Worm (Caenorhabditis elegans): ENCODE data around the gene F17C11.22.
A peak's percentile ranks its signal among the peaks of the same experiment; 100 is the strongest.

The F17C11.22 gene

ce11 chrV:10967594-10968273 lies 2.2 kb downstream of the F17C11.22 start (continued):
- TF ChIP-seq hmg-1.1 (GFP tag; IDR thresholded peaks at IDR 0.05) (no peak), pqm-1 (tag; optimal IDR thresholded peaks at IDR 0.05) (no peak), lin-38 (GFP tag; IDR thresholded peaks at IDR 0.05) (no peak), tag-97 (GFP tag; IDR thresholded peaks at IDR 0.05) (no peak), Y48G9A.11 (GFP tag; IDR thresholded peaks at IDR 0.05) (0 out of 2 replicates have a peak, but pooled peaks have one; percentile 42), nhr-102 (tag; optimal IDR thresholded peaks at IDR 0.05) (no peak), snpc-1.2 (GFP tag; IDR thresholded peaks at IDR 0.05) (no peak), T20F7.1 (GFP tag; optimal IDR thresholded peaks at IDR 0.05) (peak; percentile 67), jun-1 (tag; optimal IDR thresholded peaks at IDR 0.05) (no peak), ztf-11 (tag; optimal IDR thresholded peaks at IDR 0.05) (no peak), ctbp-1 (GFP tag; IDR thresholded peaks at IDR 0.05) (no peak), nhr-48 (tag; optimal IDR thresholded peaks at IDR 0.05) (peak; percentile 60), nhr-6 (tag; optimal IDR thresholded peaks at IDR 0.05) (no peak), duxl-1 (tag; optimal IDR thresholded peaks at IDR 0.05; ENCODE audit: poor library complexity) (no peak), hlh-30 (tag; optimal IDR thresholded peaks at IDR 0.05; ENCODE audit: insufficient read depth) (no peak), T26A8.4 (GFP tag; IDR thresholded peaks at IDR 0.05) (peak; percentile 15; the same call in 1 of the 2 replicates)

ce11 chrV:10966874-10967273 lies 3.1 kb downstream of the F17C11.22 start:
- no peak for TF ChIP-seq snpc-4 (tag; optimal IDR thresholded peaks at IDR 0.05)
- peak; percentile 34 for TF ChIP-seq sdz-12 (GFP tag; optimal IDR thresholded peaks at IDR 0.05)
- no peak for TF ChIP-seq dmd-9 (GFP tag; IDR thresholded peaks at IDR 0.05)
- TF ChIP-seq zip-11 (GFP tag; IDR thresholded peaks at IDR 0.05), result no peak
- TF ChIP-seq mdl-1 (tag; optimal IDR thresholded peaks at IDR 0.05), result no peak
- TF ChIP-seq egl-43 (GFP tag; IDR thresholded peaks at IDR 0.05), result 0 out of 2 replicates have a peak, but pooled peaks have one; percentile 44
- TF ChIP-seq tra-1 (GFP tag; IDR thresholded peaks at IDR 0.05), result no peak
- no peak for TF ChIP-seq hif-1 (tag; optimal IDR thresholded peaks at IDR 0.05)
- no peak for TF ChIP-seq zag-1 (tag; optimal IDR thresholded peaks at IDR 0.05)
- TF ChIP-seq dpl-1 (GFP tag; optimal IDR thresholded peaks at IDR 0.05), result no peak
- TF ChIP-seq set-16 (GFP tag; IDR thresholded peaks at IDR 0.05), result peak; percentile 54
- peak; percentile 78 for TF ChIP-seq aha-1 (tag)
- TF ChIP-seq madf-5 (GFP tag; IDR thresholded peaks at IDR 0.05), result 0 out of 4 replicates have a peak, but pooled peaks of 1 of the 2 experiments have one; percentile 48
- TF ChIP-seq zip-2 (tag; optimal IDR thresholded peaks at IDR 0.05), result no peak
- TF ChIP-seq Y48G9A.11 (GFP tag; IDR thresholded peaks at IDR 0.05), result no peak
- TF ChIP-seq pha-4 (GFP tag; IDR thresholded peaks at IDR 0.05), result no peak
- no peak for TF ChIP-seq pha-4 (tag; optimal IDR thresholded peaks at IDR 0.05)
- TF ChIP-seq lin-38 (GFP tag; IDR thresholded peaks at IDR 0.05), result peak; percentile 44
- TF ChIP-seq pqm-1 (tag; optimal IDR thresholded peaks at IDR 0.05), result no peak
- TF ChIP-seq unc-39 (tag; optimal IDR thresholded peaks at IDR 0.05), result no peak
- no peak for TF ChIP-seq hmg-1.1 (GFP tag; IDR thresholded peaks at IDR 0.05)

- TF ChIP-seq sdz-12 (GFP tag; optimal IDR thresholded peaks at IDR 0.05) (no peak), unc-39 (tag; optimal IDR thresholded peaks at IDR 0.05) (no peak), aly-2 (tag; optimal IDR thresholded peaks at IDR 0.05) (no peak), F10B5.3 (tag; optimal IDR thresholded peaks at IDR 0.05) (peak; percentile 79), ceh-62 (tag; optimal IDR thresholded peaks at IDR 0.05) (no peak), ztf-11 (tag; optimal IDR thresholded peaks at IDR 0.05) (no peak), spr-1 (tag; optimal IDR thresholded peaks at IDR 0.05) (peak; percentile 88), dmd-6 (GFP tag; IDR thresholded peaks at IDR 0.05) (peak; percentile 98), ces-1 (GFP tag; optimal IDR thresholded peaks at IDR 0.05) (no peak), nhr-48 (tag; optimal IDR thresholded peaks at IDR 0.05) (peak; percentile 94), ama-1 (optimal IDR thresholded peaks at IDR 0.05) (peak; percentile 83), zfp-3 (GFP tag; conservative IDR thresholded peaks at IDR 0.05) (peak; percentile 83), ceh-32 (tag; optimal IDR thresholded peaks at IDR 0.05; ENCODE audit: poor library complexity) (peak; percentile 56), zip-11 (GFP tag; IDR thresholded peaks at IDR 0.05) (no peak), snpc-1.2 (GFP tag; IDR thresholded peaks at IDR 0.05) (peak; percentile 71; the same call in 1 of the 2 replicates), rbr-2 (tag; optimal IDR thresholded peaks at IDR 0.05) (peak; percentile 95), dve-1 (tag; optimal IDR thresholded peaks at IDR 0.05; ENCODE audit: insufficient read depth) (peak; percentile 98), ceh-20 (GFP tag; IDR thresholded peaks at IDR 0.05) (peak; percentile 94), nhr-28 (tag; optimal IDR thresholded peaks at IDR 0.05) (peak; percentile 97), madf-5 (GFP tag; IDR thresholded peaks at IDR 0.05) (no peak), nhr-76 (tag; optimal IDR thresholded peaks at IDR 0.05) (peak; percentile 18), egl-27 (tag; optimal IDR thresholded peaks at IDR 0.05) (peak; percentile 64)
Observed at ce11 chrV:10965501-10965900, 4.5 kb downstream of the F17C11.22 start, which contains the start of the genes ctf-4 and eef-1G. Gene ctf-4, minus strand, starts transcription at chrV:10965539. Gene eef-1G, plus strand, starts transcription at chrV:10965719.

Data from whole organism, L4 larva.